Worm (Caenorhabditis elegans): Measurements from ENCODE around the gene C16E9.2.

The C16E9.2 gene

DNA sequence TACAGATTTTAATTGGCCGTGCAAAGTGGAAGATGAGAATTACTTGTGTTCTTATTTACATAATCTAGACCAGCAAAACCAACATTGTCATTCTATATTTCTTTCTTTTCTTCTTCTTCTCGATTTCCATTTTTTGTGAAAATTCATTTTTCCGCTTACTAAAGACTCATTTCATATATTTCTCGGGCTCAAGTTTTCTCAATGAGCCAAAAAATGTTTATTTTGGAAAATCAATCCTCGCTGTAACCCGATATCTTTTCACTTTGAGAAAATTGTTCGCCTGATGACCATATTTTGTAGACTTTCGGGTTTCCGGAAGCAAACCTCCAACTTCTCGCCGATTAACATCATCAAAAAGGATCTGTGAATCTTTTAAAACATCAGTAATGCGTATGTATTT, 21.5 kb upstream of the C16E9.2 start, which contains the start of gene nhx-4:
Gene nhx-4 (plus strand): TSS at position 301 of the 400 bp plus-strand sequence.
- TF ChIP-seq flt-1 (GFP tag; IDR thresholded peaks at IDR 0.05) (no peak), ref-1 (GFP tag; conservative IDR thresholded peaks at IDR 0.05) (no peak), T22C8.4 (GFP tag; IDR thresholded peaks at IDR 0.05) (no peak), ztf-23 (GFP tag; IDR thresholded peaks at IDR 0.05) (no peak), tab-1 (GFP tag; IDR thresholded peaks at IDR 0.05) (no peak), med-1 (GFP tag; optimal IDR thresholded peaks at IDR 0.05; ENCODE audit: insufficient read depth) (no peak), cog-1 (tag; optimal IDR thresholded peaks at IDR 0.05) (no peak), klf-2 (GFP tag; conservative IDR thresholded peaks at IDR 0.05) (no peak)

DNA sequence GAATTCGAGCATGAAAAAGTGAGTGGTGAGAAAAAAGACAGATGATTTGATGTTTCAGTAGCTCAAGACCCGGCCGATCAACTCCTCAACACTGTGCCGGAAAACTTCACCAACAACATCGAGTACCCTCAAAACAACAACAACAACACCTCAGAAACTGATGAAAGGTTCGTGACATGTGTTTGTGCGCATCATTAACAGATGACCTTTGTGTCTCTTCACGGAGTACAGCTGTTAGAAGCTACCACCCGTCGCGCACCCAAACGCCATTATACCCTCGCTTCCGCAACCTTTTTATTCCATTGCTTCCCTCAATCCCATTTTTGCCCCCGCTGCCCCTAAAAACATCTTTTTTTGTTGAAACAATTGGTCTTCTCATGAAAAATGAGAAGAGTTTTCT, 20.3 kb upstream of the C16E9.2 start:
- TF ChIP-seq T22C8.4 (GFP tag; IDR thresholded peaks at IDR 0.05) (no peak), ztf-29 (GFP tag; IDR thresholded peaks at IDR 0.05) (no peak), klf-2 (GFP tag; conservative IDR thresholded peaks at IDR 0.05) (no peak), ref-1 (GFP tag; conservative IDR thresholded peaks at IDR 0.05) (no peak), flt-1 (GFP tag; IDR thresholded peaks at IDR 0.05) (no peak), ztf-23 (GFP tag; IDR thresholded peaks at IDR 0.05) (no peak), cog-1 (tag; optimal IDR thresholded peaks at IDR 0.05) (no peak), med-1 (GFP tag; optimal IDR thresholded peaks at IDR 0.05; ENCODE audit: insufficient read depth) (no peak), tab-1 (GFP tag; IDR thresholded peaks at IDR 0.05) (no peak)

DNA sequence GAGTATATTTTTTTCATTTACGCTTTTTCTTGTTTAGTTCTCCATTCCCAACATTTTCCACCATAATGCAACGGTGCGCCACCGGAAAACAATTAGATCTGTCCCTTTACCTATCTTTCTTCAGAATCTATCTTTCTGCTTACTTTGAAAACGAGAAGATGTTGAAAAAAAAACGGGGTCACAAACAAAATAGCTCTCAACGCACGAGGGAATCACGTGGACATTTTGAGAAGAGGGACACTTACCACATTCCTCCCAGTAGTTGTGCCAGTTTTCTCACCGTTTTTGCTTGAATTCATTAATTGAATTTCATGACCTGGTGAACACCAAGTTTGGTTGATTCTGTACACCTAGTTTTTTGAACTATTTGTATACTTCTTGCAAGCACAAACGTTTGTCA, 19.4 kb upstream of the C16E9.2 start:
- no peak for TF ChIP-seq ref-1 (GFP tag; conservative IDR thresholded peaks at IDR 0.05)

DNA sequence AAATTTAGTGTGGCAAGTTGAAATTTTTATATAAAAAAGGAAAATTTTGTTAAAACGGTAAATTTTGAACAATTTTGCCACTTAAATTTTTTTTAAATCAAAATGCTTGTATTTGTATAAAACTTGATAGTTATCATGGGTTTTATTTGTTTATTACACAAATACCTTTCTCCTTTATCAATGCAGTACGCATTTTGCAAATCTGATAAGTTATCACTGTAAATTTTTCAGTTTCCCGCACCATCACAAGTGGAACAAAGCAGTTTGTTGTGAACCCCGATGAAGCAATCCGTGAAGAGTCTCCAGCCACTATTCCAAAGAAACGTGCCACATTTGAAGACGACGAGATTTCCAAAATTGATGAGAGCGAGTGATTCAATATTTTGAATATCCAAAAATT, 15.4 kb upstream of the C16E9.2 start:
- TF ChIP-seq ref-1 (GFP tag; conservative IDR thresholded peaks at IDR 0.05) (no peak), ztf-23 (GFP tag; IDR thresholded peaks at IDR 0.05) (no peak), klf-2 (GFP tag; conservative IDR thresholded peaks at IDR 0.05) (no peak), T22C8.4 (GFP tag; IDR thresholded peaks at IDR 0.05) (no peak), med-1 (GFP tag; optimal IDR thresholded peaks at IDR 0.05; ENCODE audit: insufficient read depth) (no peak), flt-1 (GFP tag; IDR thresholded peaks at IDR 0.05) (no peak), tab-1 (GFP tag; IDR thresholded peaks at IDR 0.05) (no peak), cog-1 (tag; optimal IDR thresholded peaks at IDR 0.05) (no peak), ztf-29 (GFP tag; IDR thresholded peaks at IDR 0.05) (no peak)

DNA sequence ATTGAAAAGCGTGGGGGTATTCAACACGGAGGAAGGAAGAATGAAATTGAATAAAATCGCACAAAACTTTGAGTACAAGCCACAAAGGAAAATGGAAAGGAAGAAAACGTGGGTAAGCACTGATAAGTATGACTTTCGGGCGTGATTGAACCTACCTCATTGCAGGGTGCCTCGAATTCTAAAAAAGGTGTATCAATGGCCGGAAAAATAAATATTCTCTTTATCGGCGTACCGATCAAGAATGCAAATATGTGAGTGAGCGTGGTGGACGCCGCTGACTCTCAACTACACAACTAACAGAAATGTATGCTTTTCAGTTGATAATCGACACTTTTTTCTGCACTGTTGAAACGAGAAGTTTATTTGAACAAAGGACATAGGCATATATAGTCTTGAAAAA, 11.1 kb upstream of the C16E9.2 start, which contains the start of gene otpl-3:
Gene otpl-3 (minus strand): TSS at position 304 of the 400 bp plus-strand sequence.
- TF ChIP-seq ref-1 (GFP tag; conservative IDR thresholded peaks at IDR 0.05), result no peak
- no peak for TF ChIP-seq tab-1 (GFP tag; IDR thresholded peaks at IDR 0.05)
- TF ChIP-seq med-1 (GFP tag; optimal IDR thresholded peaks at IDR 0.05; ENCODE audit: insufficient read depth), result no peak
- no peak for TF ChIP-seq ztf-29 (GFP tag; IDR thresholded peaks at IDR 0.05)
- no peak for TF ChIP-seq cog-1 (tag; optimal IDR thresholded peaks at IDR 0.05)
- no peak for TF ChIP-seq flt-1 (GFP tag; IDR thresholded peaks at IDR 0.05)
- no peak for TF ChIP-seq ztf-23 (GFP tag; IDR thresholded peaks at IDR 0.05)
- no peak for TF ChIP-seq T22C8.4 (GFP tag; IDR thresholded peaks at IDR 0.05)
- TF ChIP-seq klf-2 (GFP tag; conservative IDR thresholded peaks at IDR 0.05), result no peak

DNA sequence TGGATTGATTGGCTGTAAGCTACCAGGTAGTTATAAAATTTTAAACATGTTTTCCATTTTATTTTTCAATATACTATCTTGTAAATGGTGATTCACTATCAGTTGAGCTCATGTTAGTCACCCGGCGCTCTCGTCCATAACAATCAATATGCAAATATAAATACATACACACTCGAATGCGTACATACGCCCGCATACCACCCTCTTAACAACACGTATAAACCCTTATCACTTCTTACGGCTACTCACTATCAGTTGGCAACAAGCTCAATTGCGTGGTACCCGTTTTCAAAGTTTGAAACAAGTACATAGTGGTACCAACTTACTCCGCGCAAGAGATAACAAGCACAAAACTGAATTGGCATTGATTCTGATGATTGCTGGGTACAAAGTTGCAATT, 8.6 kb upstream of the C16E9.2 start:
- TF ChIP-seq T22C8.4 (GFP tag; IDR thresholded peaks at IDR 0.05) (no peak), ztf-29 (GFP tag; IDR thresholded peaks at IDR 0.05) (no peak), med-1 (GFP tag; optimal IDR thresholded peaks at IDR 0.05; ENCODE audit: insufficient read depth) (no peak), cog-1 (tag; optimal IDR thresholded peaks at IDR 0.05) (no peak), flt-1 (GFP tag; IDR thresholded peaks at IDR 0.05) (no peak), tab-1 (GFP tag; IDR thresholded peaks at IDR 0.05) (no peak), ztf-23 (GFP tag; IDR thresholded peaks at IDR 0.05) (no peak), klf-2 (GFP tag; conservative IDR thresholded peaks at IDR 0.05) (no peak), ref-1 (GFP tag; conservative IDR thresholded peaks at IDR 0.05) (no peak)

DNA sequence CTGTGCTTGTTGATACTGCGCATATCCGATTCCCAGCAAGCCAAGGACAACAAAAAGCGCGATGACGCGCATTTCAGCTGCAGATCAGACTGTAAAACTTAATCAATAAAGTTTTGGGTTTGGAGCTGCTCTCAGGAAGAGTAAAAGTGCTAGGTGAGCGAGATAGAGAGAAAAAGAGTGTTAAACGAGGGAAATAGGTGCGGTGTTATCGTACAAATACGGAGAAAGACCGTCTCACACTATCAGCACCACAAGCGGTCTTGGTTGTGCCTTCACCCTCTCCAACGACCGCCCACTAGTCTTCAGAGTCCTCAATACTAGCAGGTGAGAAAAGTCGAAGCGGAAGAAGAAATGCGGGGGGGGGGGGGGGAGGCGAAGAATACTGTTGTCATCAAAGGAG, 7.0 kb upstream of the C16E9.2 start, which contains the start of gene F14B8.5:
Gene F14B8.5 (minus strand): TSS at position 127 of the 400 bp plus-strand sequence.
- TF ChIP-seq ztf-23 (GFP tag; IDR thresholded peaks at IDR 0.05) (no peak), ref-1 (GFP tag; conservative IDR thresholded peaks at IDR 0.05) (no peak), tab-1 (GFP tag; IDR thresholded peaks at IDR 0.05) (no peak), T22C8.4 (GFP tag; IDR thresholded peaks at IDR 0.05) (no peak)

DNA sequence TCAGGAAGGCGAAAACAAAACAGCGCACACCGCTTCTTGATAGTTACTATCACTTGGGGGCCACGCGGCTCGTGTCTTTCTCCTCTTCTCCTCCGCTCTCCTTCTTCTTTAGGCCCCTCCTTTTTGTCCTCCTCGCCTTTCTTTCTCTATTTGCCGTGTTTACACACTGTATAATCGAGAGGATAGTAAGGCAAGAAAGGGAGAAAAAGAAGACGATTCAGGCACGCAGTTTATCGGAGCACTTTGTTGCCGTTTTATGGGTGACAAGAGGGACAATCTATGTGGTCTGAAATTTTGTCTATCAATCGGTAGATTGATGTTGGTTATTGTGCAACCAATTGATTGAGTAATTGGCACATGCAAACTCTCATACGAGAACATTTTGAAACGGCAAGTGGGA, 3.4 kb upstream of the C16E9.2 start, which contains the start of gene F14B8.6:
Gene F14B8.6 (minus strand): TSS at position 292 of the 400 bp plus-strand sequence.
- no peak for TF ChIP-seq ztf-29 (GFP tag; IDR thresholded peaks at IDR 0.05)
- no peak for TF ChIP-seq T22C8.4 (GFP tag; IDR thresholded peaks at IDR 0.05)
- TF ChIP-seq flt-1 (GFP tag; IDR thresholded peaks at IDR 0.05), result no peak
- no peak for TF ChIP-seq cog-1 (tag; optimal IDR thresholded peaks at IDR 0.05)
- no peak for TF ChIP-seq klf-2 (GFP tag; conservative IDR thresholded peaks at IDR 0.05)
- no peak for TF ChIP-seq ref-1 (GFP tag; conservative IDR thresholded peaks at IDR 0.05)
- no peak for TF ChIP-seq tab-1 (GFP tag; IDR thresholded peaks at IDR 0.05)
- no peak for TF ChIP-seq ztf-23 (GFP tag; IDR thresholded peaks at IDR 0.05)
- TF ChIP-seq med-1 (GFP tag; optimal IDR thresholded peaks at IDR 0.05; ENCODE audit: insufficient read depth), result no peak

DNA sequence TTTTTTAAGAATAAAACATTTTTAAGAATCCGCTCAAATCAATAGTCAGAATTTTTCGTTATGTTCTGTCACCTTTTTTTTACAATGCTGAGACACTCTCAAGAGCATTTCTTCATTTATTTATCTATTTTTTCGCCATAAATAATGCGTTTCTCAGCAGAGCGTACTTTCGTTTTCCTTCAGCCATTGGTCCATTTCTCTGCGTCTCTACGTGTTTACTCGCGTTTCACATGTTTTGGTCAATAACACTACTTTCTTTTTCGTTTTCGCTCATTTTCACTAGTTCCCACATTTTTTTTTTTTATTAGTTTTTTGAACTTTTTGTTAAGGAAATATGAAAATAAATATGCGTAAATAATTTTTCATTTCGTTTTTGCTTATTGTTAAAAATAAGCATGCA, 1.1 kb upstream of the C16E9.2 start:
- TF ChIP-seq klf-2 (GFP tag; conservative IDR thresholded peaks at IDR 0.05) (no peak), cog-1 (tag; optimal IDR thresholded peaks at IDR 0.05) (no peak), flt-1 (GFP tag; IDR thresholded peaks at IDR 0.05) (no peak; the same call in 1 of the 2 replicates), T22C8.4 (GFP tag; IDR thresholded peaks at IDR 0.05) (no peak), ref-1 (GFP tag; conservative IDR thresholded peaks at IDR 0.05) (no peak), ztf-23 (GFP tag; IDR thresholded peaks at IDR 0.05) (no peak), ztf-29 (GFP tag; IDR thresholded peaks at IDR 0.05) (no peak), tab-1 (GFP tag; IDR thresholded peaks at IDR 0.05) (no peak), med-1 (GFP tag; optimal IDR thresholded peaks at IDR 0.05; ENCODE audit: insufficient read depth) (no peak)

DNA sequence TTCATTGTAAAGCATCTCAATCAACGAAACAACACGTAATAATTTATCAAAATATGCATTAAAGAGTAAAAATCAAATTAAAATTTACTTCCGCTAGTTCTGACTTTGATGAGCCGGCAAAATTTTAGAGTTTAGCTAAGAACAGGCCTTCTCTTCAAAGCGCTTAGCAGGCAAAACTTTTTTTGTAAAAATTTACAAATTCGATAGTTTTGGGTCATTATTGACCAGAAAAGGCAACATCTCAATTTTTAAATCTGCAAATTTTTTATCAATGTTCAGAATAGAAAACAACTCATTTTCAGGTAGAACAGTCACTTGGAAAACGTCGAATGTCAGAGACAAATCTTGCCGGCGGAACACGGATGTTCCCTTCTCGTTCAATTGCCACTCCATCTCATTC, 2.2 kb downstream of the C16E9.2 start:
- no peak for TF ChIP-seq T22C8.4 (GFP tag; IDR thresholded peaks at IDR 0.05)
- TF ChIP-seq med-1 (GFP tag; optimal IDR thresholded peaks at IDR 0.05; ENCODE audit: insufficient read depth), result no peak
- TF ChIP-seq ztf-23 (GFP tag; IDR thresholded peaks at IDR 0.05), result no peak
- TF ChIP-seq ztf-29 (GFP tag; IDR thresholded peaks at IDR 0.05), result no peak
- no peak for TF ChIP-seq flt-1 (GFP tag; IDR thresholded peaks at IDR 0.05)
- TF ChIP-seq cog-1 (tag; optimal IDR thresholded peaks at IDR 0.05), result no peak
- TF ChIP-seq ref-1 (GFP tag; conservative IDR thresholded peaks at IDR 0.05), result no peak
- no peak for TF ChIP-seq tab-1 (GFP tag; IDR thresholded peaks at IDR 0.05)
- TF ChIP-seq klf-2 (GFP tag; conservative IDR thresholded peaks at IDR 0.05), result no peak

All from whole organism, midembryonic.